Fruit fly (Drosophila melanogaster) whole organism, embryonic: Measurements from ENCODE around the gene Atx2.
A peak's percentile ranks its signal among the peaks of the same experiment; 100 is the strongest.

Experiments used
- ATbp ChIP-seq: fragments of 200-800 bp; sonication (Bioruptor generic); optimal IDR thresholded peaks from 2 replicates; lab custom pipeline; 2017; ENCODE audit warnings: missing biosample characterization, mild to moderate bottlenecking, missing genetic modification characterization, missing genetic modification reagents
- Antp ChIP-seq: fragments of 200-800 bp; sonication (Bioruptor generic); optimal IDR thresholded peaks from 3 replicates; lab custom pipeline; 2016; ENCODE audit warnings: missing biosample characterization, missing genetic modification characterization
- Atf-2 ChIP-seq: fragments of 200-800 bp; sonication (Bioruptor generic); optimal IDR thresholded peaks from 2 replicates; lab custom pipeline; 2016; ENCODE audit warnings: missing biosample characterization, missing genetic modification characterization
- CG1024 ChIP-seq: fragments of 200-800 bp; sonication (Bioruptor generic); IDR thresholded peaks from 2 replicates; pipeline ENCODE4 v1.3.6; 2022; ENCODE audit warnings: missing biosample characterization, missing genetic modification characterization
- CG10543 ChIP-seq: fragments of 200-800 bp; sonication (Bioruptor generic); optimal IDR thresholded peaks from 3 replicates; lab custom pipeline; 2017; ENCODE audit warnings: missing biosample characterization, mild to moderate bottlenecking, missing genetic modification characterization, moderate library complexity
- CG11723 ChIP-seq: fragments of 200-800 bp; sonication (Bioruptor generic); optimal IDR thresholded peaks from 2 replicates; lab custom pipeline; 2017; ENCODE audit warnings: missing biosample characterization, mild to moderate bottlenecking, missing genetic modification characterization
- CG13424 ChIP-seq: fragments of 200-800 bp; sonication (Bioruptor generic); optimal IDR thresholded peaks from 2 replicates; lab custom pipeline; 2019; ENCODE audit warnings: missing biosample characterization, mild to moderate bottlenecking, missing genetic modification characterization, moderate library complexity
- CG15011 ChIP-seq: fragments of 200-800 bp; sonication (Bioruptor generic); optimal IDR thresholded peaks from 3 replicates; lab custom pipeline; 2018; ENCODE audit warnings: missing biosample characterization, mild to moderate bottlenecking, missing genetic modification characterization
- CG1529 ChIP-seq: fragments of 200-800 bp; sonication (Bioruptor generic); optimal IDR thresholded peaks from 3 replicates; lab custom pipeline; 2018; ENCODE audit warnings: missing biosample characterization, missing genetic modification characterization
- CG17912 ChIP-seq: fragments of 200-800 bp; sonication (Bioruptor generic); optimal IDR thresholded peaks from 2 replicates; lab custom pipeline; 2018; ENCODE audit warnings: missing biosample characterization, mild to moderate bottlenecking, missing genetic modification characterization
- CG2129 ChIP-seq: fragments of 200-800 bp; sonication (Bioruptor generic); IDR thresholded peaks from 2 replicates; pipeline ENCODE4 v1.3.6; 2022; ENCODE audit warnings: missing biosample characterization, missing genetic modification characterization; ENCODE audit not compliant: partially characterized antibody
- CG2202 ChIP-seq: fragments of 200-800 bp; sonication (Bioruptor generic); optimal IDR thresholded peaks from 2 replicates; lab custom pipeline; 2018; ENCODE audit warnings: missing biosample characterization, mild to moderate bottlenecking, missing genetic modification characterization
- CG2889 ChIP-seq: fragments of 200-800 bp; sonication (Bioruptor generic); IDR thresholded peaks from 3 replicates; pipeline ENCODE4 v1.3.6; 2022; ENCODE audit warnings: missing biosample characterization, missing genetic modification characterization
- CG34224 ChIP-seq: fragments of 200-800 bp; sonication (Bioruptor generic); IDR thresholded peaks from 3 replicates; pipeline ENCODE4 v1.3.6; 2022; ENCODE audit warnings: missing biosample characterization, missing genetic modification characterization; ENCODE audit not compliant: partially characterized antibody
- CG3995 ChIP-seq: fragments of 200-800 bp; sonication (Bioruptor generic); optimal IDR thresholded peaks from 3 replicates; lab custom pipeline; 2016; ENCODE audit warnings: missing biosample characterization, missing genetic modification characterization
- CG6654 ChIP-seq: fragments of 200-800 bp; sonication (Bioruptor generic); optimal IDR thresholded peaks from 2 replicates; lab custom pipeline; 2017; ENCODE audit warnings: missing biosample characterization, mild to moderate bottlenecking, missing genetic modification characterization
- CG7987 ChIP-seq: fragments of 200-800 bp; sonication (Bioruptor generic); optimal IDR thresholded peaks from 2 replicates; lab custom pipeline; 2018; ENCODE audit warnings: missing biosample characterization, mild to moderate bottlenecking, missing genetic modification characterization, moderate library complexity
- Dll ChIP-seq: fragments of 200-800 bp; sonication (Bioruptor generic); IDR thresholded peaks from 4 replicates; pipeline ENCODE4 v1.3.6; 2022; ENCODE audit warnings: missing biosample characterization, missing genetic modification characterization; ENCODE audit not compliant: partially characterized antibody
- Dref ChIP-seq: fragments of 200-800 bp; sonication (Bioruptor generic); IDR thresholded peaks from 2 replicates; pipeline ENCODE4 v1.3.6; 2022; ENCODE audit warnings: missing biosample characterization, missing genetic modification characterization
- GATAe ChIP-seq: fragments of 200-800 bp; sonication (Bioruptor generic); conservative IDR thresholded peaks from 2 replicates; pipeline ENCODE4 v1.3.6; 2022; ENCODE audit warnings: missing biosample characterization, missing genetic modification characterization
- HHEX ChIP-seq: fragments of 200-800 bp; sonication (Bioruptor generic); optimal IDR thresholded peaks from 3 replicates; lab custom pipeline; 2017; ENCODE audit warnings: missing biosample characterization, mild to moderate bottlenecking, missing genetic modification characterization, missing genetic modification reagents
- Hey ChIP-seq: fragments of 200-800 bp; sonication (Bioruptor generic); optimal IDR thresholded peaks from 3 replicates; lab custom pipeline; 2018; ENCODE audit warnings: missing biosample characterization, mild to moderate bottlenecking, missing genetic modification characterization
- Meics ChIP-seq: fragments of 200-800 bp; sonication (Bioruptor generic); optimal IDR thresholded peaks from 2 replicates; lab custom pipeline; 2017; ENCODE audit warnings: missing biosample characterization, mild to moderate bottlenecking, missing genetic modification characterization
- Mrtf ChIP-seq: fragments of 200-800 bp; sonication (Bioruptor generic); IDR thresholded peaks from 3 replicates; pipeline ENCODE4 v1.3.6; 2022; ENCODE audit warnings: missing biosample characterization, missing genetic modification characterization
- Nf-YB ChIP-seq: fragments of 200-800 bp; sonication (Bioruptor generic); optimal IDR thresholded peaks from 3 replicates; lab custom pipeline; 2019; ENCODE audit warnings: missing biosample characterization, mild to moderate bottlenecking, missing genetic modification characterization, moderate library complexity
- Scr ChIP-seq: fragments of 200-800 bp; sonication (Bioruptor generic); IDR thresholded peaks from 2 replicates; pipeline ENCODE4 v1.3.6; 2022; ENCODE audit warnings: missing biosample characterization, missing genetic modification characterization; ENCODE audit not compliant: partially characterized antibody
- Ssrp ChIP-seq: fragments of 200-800 bp; sonication (Bioruptor generic); optimal IDR thresholded peaks from 2 replicates; lab custom pipeline; 2018; ENCODE audit warnings: missing biosample characterization, mild to moderate bottlenecking, missing genetic modification characterization, moderate library complexity
- YL-1 ChIP-seq: fragments of 200-800 bp; sonication (Bioruptor generic); optimal IDR thresholded peaks from 3 replicates; lab custom pipeline; 2017; ENCODE audit warnings: missing biosample characterization, mild to moderate bottlenecking, missing genetic modification characterization
- chif ChIP-seq, 2 experiments: fragments of 200-800 bp; sonication (Bioruptor generic); optimal IDR thresholded peaks; 3 replicates each; lab custom pipeline; 2016; ENCODE audit warnings: missing biosample characterization in 2 of 2, missing genetic modification characterization in 2 of 2
- chm ChIP-seq: fragments of 200-800 bp; sonication (Bioruptor generic); IDR thresholded peaks from 2 replicates; pipeline ENCODE4 v1.3.6; 2022; ENCODE audit warnings: missing biosample characterization, missing genetic modification characterization
- crol ChIP-seq: fragments of 200-800 bp; sonication (Bioruptor generic); IDR thresholded peaks from 2 replicates; pipeline ENCODE4 v1.3.6; 2022; ENCODE audit warnings: missing biosample characterization, missing genetic modification characterization
- crp ChIP-seq, 2 experiments: fragments of 200-800 bp; sonication (Bioruptor generic); optimal IDR thresholded peaks; 2 replicates in 1 of 2; 3 replicates in 1 of 2; lab custom pipeline; 2017; ENCODE audit warnings: missing biosample characterization in 2 of 2, missing genetic modification characterization in 2 of 2, mild to moderate bottlenecking in 1 of 2, moderate library complexity in 1 of 2
- dm ChIP-seq: fragments of 200-800 bp; sonication (Bioruptor generic); optimal IDR thresholded peaks from 3 replicates; lab custom pipeline; 2016; ENCODE audit warnings: missing biosample characterization, missing genetic modification characterization
- eve ChIP-seq, 2 experiments: fragments of >200 bp; optimal IDR thresholded peaks; 2 replicates each; lab custom pipeline; 2017; ENCODE audit warnings: missing biosample characterization in 2 of 2, missing genetic modification characterization in 2 of 2
- grn ChIP-seq: fragments of 200-800 bp; sonication (Bioruptor generic); optimal IDR thresholded peaks from 3 replicates; lab custom pipeline; 2017; ENCODE audit warnings: missing biosample characterization, missing genetic modification characterization
- gsb ChIP-seq: fragments of 200-800 bp; sonication (Bioruptor generic); IDR thresholded peaks from 2 replicates; pipeline ENCODE4 v1.3.6; 2022; ENCODE audit warnings: missing biosample characterization, missing genetic modification characterization
- h ChIP-seq: fragments of >200 bp; optimal IDR thresholded peaks from 2 replicates; lab custom pipeline; 2017
- lmd ChIP-seq: fragments of 200-800 bp; sonication (Bioruptor generic); IDR thresholded peaks from 2 replicates; pipeline ENCODE4 v1.3.6; 2022; ENCODE audit warnings: missing biosample characterization, missing genetic modification characterization
- maf-S ChIP-seq: fragments of 200-800 bp; sonication (Bioruptor generic); optimal IDR thresholded peaks from 2 replicates; lab custom pipeline; 2016; ENCODE audit warnings: missing biosample characterization, missing genetic modification characterization
- nerfin-1 ChIP-seq: fragments of 200-800 bp; sonication (Bioruptor generic); optimal IDR thresholded peaks from 3 replicates; lab custom pipeline; 2019; ENCODE audit warnings: missing biosample characterization, mild to moderate bottlenecking, missing genetic modification characterization, moderate library complexity
- odd ChIP-seq: fragments of 200-800 bp; sonication (Bioruptor generic); optimal IDR thresholded peaks from 2 replicates; lab custom pipeline; 2017; ENCODE audit warnings: missing biosample characterization, mild to moderate bottlenecking, missing genetic modification characterization
- org-1 ChIP-seq: fragments of 200-800 bp; sonication (Bioruptor generic); optimal IDR thresholded peaks from 2 replicates; lab custom pipeline; 2017; ENCODE audit warnings: missing biosample characterization, missing genetic modification characterization
- pum ChIP-seq: fragments of 200-800 bp; sonication (Bioruptor generic); optimal IDR thresholded peaks from 2 replicates; lab custom pipeline; 2016; ENCODE audit warnings: missing biosample characterization, missing genetic modification characterization
- pzg ChIP-seq: fragments of 200-800 bp; sonication (Bioruptor generic); optimal IDR thresholded peaks from 3 replicates; lab custom pipeline; 2018; ENCODE audit warnings: missing biosample characterization, mild to moderate bottlenecking, missing genetic modification characterization, moderate library complexity
- sd ChIP-seq: fragments of 200-800 bp; sonication (Bioruptor generic); optimal IDR thresholded peaks from 3 replicates; lab custom pipeline; 2018; ENCODE audit warnings: missing biosample characterization, mild to moderate bottlenecking, missing genetic modification characterization, moderate library complexity
- sens-2 ChIP-seq: fragments of 200-800 bp; sonication (Bioruptor generic); IDR thresholded peaks from 2 replicates; pipeline ENCODE4 v1.3.6; 2022; ENCODE audit warnings: missing biosample characterization, missing genetic modification characterization
- sqz ChIP-seq: fragments of 200-800 bp; sonication (Bioruptor generic); optimal IDR thresholded peaks from 3 replicates; lab custom pipeline; 2018; ENCODE audit warnings: missing biosample characterization, mild to moderate bottlenecking, missing genetic modification characterization
- tin ChIP-seq: fragments of 200-800 bp; sonication (Bioruptor generic); optimal IDR thresholded peaks from 3 replicates; lab custom pipeline; 2016; ENCODE audit warnings: missing biosample characterization, missing genetic modification characterization
- tio ChIP-seq: fragments of 200-800 bp; sonication (Bioruptor generic); optimal IDR thresholded peaks from 2 replicates; lab custom pipeline; 2017; ENCODE audit warnings: missing biosample characterization, missing genetic modification characterization, inconsistent platforms
- ttk ChIP-seq: fragments of 200-800 bp; sonication (Bioruptor generic); IDR thresholded peaks from 2 replicates; pipeline ENCODE4 v2.1.2; 2022; ENCODE audit warnings: missing biosample characterization, missing genetic modification characterization
- unpg ChIP-seq: fragments of 200-800 bp; sonication (Bioruptor generic); optimal IDR thresholded peaks from 3 replicates; lab custom pipeline; 2018; ENCODE audit warnings: missing biosample characterization, mild to moderate bottlenecking, missing genetic modification characterization, moderate library complexity
- yki ChIP-seq: fragments of >200 bp; optimal IDR thresholded peaks from 3 replicates; lab custom pipeline; 2018

Atx2 gene

DNA sequence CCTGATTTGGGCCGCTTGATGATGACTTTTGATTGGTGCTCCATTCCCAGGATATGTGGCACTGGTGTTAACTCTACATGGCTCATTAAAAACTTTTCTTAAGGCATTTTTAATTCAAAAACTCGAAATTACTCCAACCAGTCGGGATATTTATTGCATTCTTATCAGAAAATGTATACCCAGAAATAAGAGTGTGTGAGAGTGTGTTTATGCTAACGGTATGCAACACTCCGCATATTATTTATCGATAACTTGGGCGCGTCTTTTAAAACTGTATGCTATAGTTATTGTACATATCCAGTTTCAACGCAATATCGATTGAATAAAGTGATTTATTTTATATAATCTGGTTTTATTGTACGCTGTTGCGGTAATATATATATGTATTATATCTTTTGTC is 40.7 kb upstream of the Atx2 start, which contains the start of gene CG34404 (continued):
- TF ChIP-seq Meics: no peak
- no peak for TF ChIP-seq GATAe (GFP tag; lab: Robert Waterston, UW)
- TF ChIP-seq tio (GFP tag; lab: Kevin White, UChicago): no peak
- no peak for TF ChIP-seq Mrtf (GFP tag; lab: Robert Waterston, UW)
- TF ChIP-seq CG2889 (GFP tag; lab: Robert Waterston, UW): no peak
- TF ChIP-seq lmd (GFP tag; lab: Robert Waterston, UW): no peak
- TF ChIP-seq Dref: peak; percentile 73
- TF ChIP-seq CG2202: no peak
- no peak for TF ChIP-seq Atf-2
- TF ChIP-seq Antp (GFP tag; lab: Kevin White, UChicago): no peak
- peak; percentile 9 for TF ChIP-seq YL-1 (GFP tag; lab: Kevin White, UChicago)
- TF ChIP-seq pzg (GFP tag; lab: Kevin White, UChicago): peak; percentile 46
- no peak for TF ChIP-seq CG13424 (tag; lab: Kevin White, UChicago)
- no peak for TF ChIP-seq eve (GFP tag; optimal IDR thresholded peaks at IDR 0.05; lab: Kevin White, UChicago)
- no peak for TF ChIP-seq CG7987
- no peak for TF ChIP-seq h (lab: Kevin White, UChicago)
- TF ChIP-seq Scr (GFP tag; lab: Robert Waterston, UW): peak; percentile 54; the same call in 1 of the 2 replicates
- TF ChIP-seq Dll (GFP tag; lab: Robert Waterston, UW): 0 out of 4 replicates have a peak, but pooled peaks have one; percentile 46
- TF ChIP-seq tin (GFP tag; lab: Kevin White, UChicago): no peak
- peak in 1 of 2 experiments; percentile 36 for TF ChIP-seq crp (GFP tag; optimal IDR thresholded peaks at IDR 0.05; lab: Kevin White, UChicago)
- TF ChIP-seq ttk (GFP tag; lab: Robert Waterston, UW): no peak
- TF ChIP-seq CG1024 (GFP tag; lab: Robert Waterston, UW): no peak
- no peak for TF ChIP-seq sens-2 (GFP tag; lab: Robert Waterston, UW)
- TF ChIP-seq CG2129 (GFP tag; lab: Robert Waterston, UW): no peak
- TF ChIP-seq CG3995 (GFP tag; lab: Kevin White, UChicago): no peak
- no peak for TF ChIP-seq Hey
- no peak for TF ChIP-seq dm
- TF ChIP-seq CG15011 (GFP tag; lab: Kevin White, UChicago): no peak
- TF ChIP-seq ATbp: no peak
- no peak for TF ChIP-seq nerfin-1 (tag; lab: Kevin White, UChicago)
- TF ChIP-seq pum (GFP tag; lab: Kevin White, UChicago): no peak
- TF ChIP-seq chm (GFP tag; lab: Robert Waterston, UW): no peak
- no peak for TF ChIP-seq CG6654
- no peak for TF ChIP-seq grn (GFP tag; lab: Kevin White, UChicago)
- TF ChIP-seq sd: no peak
- TF ChIP-seq Ssrp (tag; lab: Kevin White, UChicago): no peak
- no peak for TF ChIP-seq HHEX (GFP tag; lab: Kevin White, UChicago)
- TF ChIP-seq maf-S: no peak
- no peak for TF ChIP-seq Nf-YB
- TF ChIP-seq chif (GFP tag; optimal IDR thresholded peaks at IDR 0.05; lab: Kevin White, UChicago): no peak
- TF ChIP-seq CG1529: no peak
- TF ChIP-seq odd (GFP tag; lab: Kevin White, UChicago): no peak
- no peak for TF ChIP-seq CG17912 (GFP tag; lab: Kevin White, UChicago)
- TF ChIP-seq crol: no peak
- TF ChIP-seq gsb (GFP tag; lab: Robert Waterston, UW): no peak
- no peak for TF ChIP-seq CG34224 (GFP tag; lab: Robert Waterston, UW)
- TF ChIP-seq CG10543 (GFP tag; lab: Kevin White, UChicago): no peak
- TF ChIP-seq unpg (GFP tag; lab: Kevin White, UChicago): peak; percentile 6
- no peak for TF ChIP-seq yki (lab: Kevin White, UChicago)
- no peak for TF ChIP-seq CG11723 (GFP tag; lab: Kevin White, UChicago)
- TF ChIP-seq org-1 (GFP tag; lab: Kevin White, UChicago): no peak
- TF ChIP-seq sqz (GFP tag; lab: Kevin White, UChicago): no peak
